Fruit fly (Drosophila melanogaster) whole organism, embryonic: Measurements from ENCODE around the gene CG33060.

Experiments used
- ATbp ChIP-seq: fragments of 200-800 bp; sonication (Bioruptor generic); optimal IDR thresholded peaks from 2 replicates; lab custom pipeline; 2017; ENCODE audit warnings: missing biosample characterization, mild to moderate bottlenecking, missing genetic modification characterization, missing genetic modification reagents
- B-H2 ChIP-seq: fragments of 200-800 bp; sonication (Bioruptor generic); optimal IDR thresholded peaks from 2 replicates; lab custom pipeline; 2018; ENCODE audit warnings: missing biosample characterization, mild to moderate bottlenecking, missing genetic modification characterization
- BtbVII ChIP-seq: fragments of 200-800 bp; sonication (Bioruptor generic); optimal IDR thresholded peaks from 3 replicates; lab custom pipeline; 2017; ENCODE audit warnings: missing biosample characterization, mild to moderate bottlenecking, missing genetic modification characterization
- CG10321 ChIP-seq: fragments of 200-800 bp; sonication (Bioruptor generic); IDR thresholded peaks from 2 replicates; pipeline ENCODE4 v1.3.6; 2022; ENCODE audit warnings: missing biosample characterization, missing genetic modification characterization
- CG11456 ChIP-seq: fragments of 200-800 bp; sonication (Bioruptor generic); IDR thresholded peaks from 3 replicates; pipeline ENCODE4 v1.3.6; 2022; ENCODE audit warnings: missing biosample characterization, missing genetic modification characterization
- CG11695 ChIP-seq: fragments of 200-800 bp; sonication (Bioruptor generic); IDR thresholded peaks from 3 replicates; pipeline ENCODE4 v1.3.6; 2022; ENCODE audit warnings: missing biosample characterization, missing genetic modification characterization
- CG13894 ChIP-seq: fragments of 200-800 bp; sonication (Bioruptor generic); optimal IDR thresholded peaks from 3 replicates; lab custom pipeline; 2018; ENCODE audit warnings: missing biosample characterization, mild to moderate bottlenecking, missing genetic modification characterization, moderate library complexity
- CG14441 ChIP-seq: fragments of 200-800 bp; sonication (Bioruptor generic); IDR thresholded peaks from 2 replicates; pipeline ENCODE4 v1.3.6; 2022; ENCODE audit warnings: missing biosample characterization, missing genetic modification characterization
- CG15514 ChIP-seq: fragments of 200-800 bp; sonication (Bioruptor generic); optimal IDR thresholded peaks from 3 replicates; lab custom pipeline; 2017; ENCODE audit warnings: missing biosample characterization, missing genetic modification characterization, mild to moderate bottlenecking, moderate library complexity, missing genetic modification reagents
- CG1792 ChIP-seq: fragments of 200-800 bp; sonication (Bioruptor generic); optimal IDR thresholded peaks from 2 replicates; lab custom pipeline; 2016; ENCODE audit warnings: missing biosample characterization, missing genetic modification characterization
- CG31224 ChIP-seq: fragments of 200-800 bp; sonication (Bioruptor generic); IDR thresholded peaks from 2 replicates; pipeline ENCODE4 v1.3.6; 2022; ENCODE audit warnings: missing biosample characterization, missing genetic modification characterization
- CG3407 ChIP-seq: fragments of 200-800 bp; sonication (Bioruptor generic); optimal IDR thresholded peaks from 2 replicates; lab custom pipeline; 2018; ENCODE audit warnings: missing biosample characterization, mild to moderate bottlenecking, missing genetic modification characterization
- CG34224 ChIP-seq: fragments of 200-800 bp; sonication (Bioruptor generic); IDR thresholded peaks from 3 replicates; pipeline ENCODE4 v1.3.6; 2022; ENCODE audit warnings: missing biosample characterization, missing genetic modification characterization; ENCODE audit not compliant: partially characterized antibody
- CG34422 ChIP-seq: fragments of 200-800 bp; sonication (Bioruptor generic); IDR thresholded peaks from 3 replicates; pipeline ENCODE4 v1.3.6; 2022; ENCODE audit warnings: missing biosample characterization, missing genetic modification characterization
- CG6854 ChIP-seq: fragments of 200-800 bp; sonication (Bioruptor generic); optimal IDR thresholded peaks from 3 replicates; lab custom pipeline; 2017; ENCODE audit warnings: missing biosample characterization, mild to moderate bottlenecking, missing genetic modification characterization
- CG8478 ChIP-seq: fragments of >200 bp; optimal IDR thresholded peaks from 2 replicates; lab custom pipeline; 2018
- GATAe ChIP-seq: fragments of 200-800 bp; sonication (Bioruptor generic); conservative IDR thresholded peaks from 2 replicates; pipeline ENCODE4 v1.3.6; 2022; ENCODE audit warnings: missing biosample characterization, missing genetic modification characterization
- Hand ChIP-seq: fragments of 200-800 bp; sonication (Bioruptor generic); optimal IDR thresholded peaks from 2 replicates; lab custom pipeline; 2017; ENCODE audit warnings: mild to moderate bottlenecking, missing biosample characterization, missing genetic modification reagents, missing genetic modification characterization
- Hr78 ChIP-seq, 2 experiments: fragments of 200-800 bp in 1 of 2; fragments of >200 bp in 1 of 2; sonication (Bioruptor generic) in 1 of 2; optimal IDR thresholded peaks; 2 replicates each; lab custom pipeline; 2017 to 2019; ENCODE audit warnings: missing biosample characterization in 2 of 2, missing genetic modification characterization in 2 of 2, mild to moderate bottlenecking in 1 of 2, moderate library complexity in 1 of 2
- Med ChIP-seq: fragments of 200-800 bp; sonication (Bioruptor generic); peaks from one replicate; lab custom pipeline; 2016; ENCODE audit warnings: missing biosample characterization, missing genetic modification characterization, mild to moderate bottlenecking, inconsistent platforms, moderate library complexity
- Meics ChIP-seq: fragments of 200-800 bp; sonication (Bioruptor generic); optimal IDR thresholded peaks from 2 replicates; lab custom pipeline; 2017; ENCODE audit warnings: missing biosample characterization, mild to moderate bottlenecking, missing genetic modification characterization
- PHDP ChIP-seq: fragments of 200-800 bp; sonication (Bioruptor generic); optimal IDR thresholded peaks from 3 replicates; lab custom pipeline; 2018; ENCODE audit warnings: missing biosample characterization, mild to moderate bottlenecking, missing genetic modification characterization, moderate library complexity
- Six4 ChIP-seq: fragments of 200-800 bp; sonication (Bioruptor generic); optimal IDR thresholded peaks from 2 replicates; lab custom pipeline; 2016; ENCODE audit warnings: missing biosample characterization, missing genetic modification characterization
- Trl ChIP-seq, 3 experiments: fragments of >200 bp in 2 of 3; fragments of 200-800 bp in 1 of 3; sonication (Bioruptor generic) in 1 of 3; optimal IDR thresholded peaks; 2 replicates in 1 of 3; 3 replicates in 2 of 3; lab custom pipeline; 2016 to 2017; ENCODE audit warnings: missing biosample characterization in 1 of 3, missing genetic modification characterization in 1 of 3
- chm ChIP-seq: fragments of 200-800 bp; sonication (Bioruptor generic); IDR thresholded peaks from 2 replicates; pipeline ENCODE4 v1.3.6; 2022; ENCODE audit warnings: missing biosample characterization, missing genetic modification characterization
- esg ChIP-seq: fragments of 200-800 bp; sonication (Bioruptor generic); conservative IDR thresholded peaks from 2 replicates; pipeline ENCODE4 v1.3.6; 2022; ENCODE audit warnings: missing biosample characterization, missing genetic modification characterization
- exex ChIP-seq: fragments of 200-800 bp; sonication (Bioruptor generic); optimal IDR thresholded peaks from 4 replicates; lab custom pipeline; 2018; ENCODE audit warnings: missing biosample characterization, mild to moderate bottlenecking, missing genetic modification characterization, moderate library complexity
- insv ChIP-seq, 2 experiments: fragments of 200-800 bp; sonication (Bioruptor generic); optimal IDR thresholded peaks; 3 replicates each; lab custom pipeline; 2016 to 2018; ENCODE audit warnings: missing biosample characterization in 2 of 2, missing genetic modification characterization in 2 of 2
- mirr ChIP-seq: fragments of 200-800 bp; sonication (Bioruptor generic); optimal IDR thresholded peaks from 3 replicates; lab custom pipeline; 2018; ENCODE audit warnings: missing biosample characterization, mild to moderate bottlenecking, missing genetic modification characterization
- p53 ChIP-seq: fragments of 200-800 bp; sonication (Bioruptor generic); optimal IDR thresholded peaks from 2 replicates; lab custom pipeline; 2016; ENCODE audit warnings: missing biosample characterization, missing genetic modification characterization
- pros ChIP-seq: fragments of 200-800 bp; sonication (Bioruptor generic); optimal IDR thresholded peaks from 3 replicates; lab custom pipeline; 2019; ENCODE audit warnings: missing biosample characterization, mild to moderate bottlenecking, missing genetic modification characterization, moderate library complexity
- pum ChIP-seq: fragments of 200-800 bp; sonication (Bioruptor generic); optimal IDR thresholded peaks from 2 replicates; lab custom pipeline; 2016; ENCODE audit warnings: missing biosample characterization, missing genetic modification characterization
- schlank ChIP-seq: fragments of 200-800 bp; sonication (Bioruptor generic); optimal IDR thresholded peaks from 2 replicates; lab custom pipeline; 2018; ENCODE audit warnings: missing biosample characterization, mild to moderate bottlenecking, missing genetic modification characterization
- sd ChIP-seq: fragments of 200-800 bp; sonication (Bioruptor generic); optimal IDR thresholded peaks from 3 replicates; lab custom pipeline; 2018; ENCODE audit warnings: missing biosample characterization, mild to moderate bottlenecking, missing genetic modification characterization, moderate library complexity
- seq ChIP-seq: fragments of 200-800 bp; sonication (Bioruptor generic); IDR thresholded peaks from 2 replicates; pipeline ENCODE4 v1.3.6; 2022; ENCODE audit warnings: missing biosample characterization, missing genetic modification characterization
- sna ChIP-seq: fragments of 200-800 bp; sonication (Bioruptor generic); IDR thresholded peaks from 2 replicates; pipeline ENCODE4 v1.3.6; 2022; ENCODE audit warnings: missing biosample characterization, missing genetic modification characterization; ENCODE audit not compliant: partially characterized antibody
- so ChIP-seq: fragments of 200-800 bp; sonication (Bioruptor generic); IDR thresholded peaks from 3 replicates; pipeline ENCODE4 v1.3.6; 2022; ENCODE audit warnings: missing biosample characterization, missing genetic modification characterization
- unpg ChIP-seq: fragments of 200-800 bp; sonication (Bioruptor generic); optimal IDR thresholded peaks from 3 replicates; lab custom pipeline; 2018; ENCODE audit warnings: missing biosample characterization, mild to moderate bottlenecking, missing genetic modification characterization, moderate library complexity
- vfl ChIP-seq: fragments of 200-800 bp; sonication (Bioruptor generic); optimal IDR thresholded peaks from 2 replicates; lab custom pipeline; 2016; ENCODE audit warnings: missing biosample characterization, missing genetic modification characterization
- z ChIP-seq: fragments of 200-800 bp; sonication (Bioruptor generic); IDR thresholded peaks from 3 replicates; pipeline ENCODE4 v1.3.6; 2022; ENCODE audit warnings: missing biosample characterization, missing genetic modification characterization

The CG33060 gene

dm6 chr3L:16356171-16356765 lies 25.4 kb downstream of the CG33060 start (continued):
- TF ChIP-seq schlank: peak; percentile 48
- TF ChIP-seq CG31224: peak; percentile 74
- no peak for TF ChIP-seq insv (GFP tag; optimal IDR thresholded peaks at IDR 0.05; lab: Kevin White, UChicago)
- TF ChIP-seq CG34224 (GFP tag; lab: Robert Waterston, UW): peak; percentile 41; the same call in 1 of the 3 replicates
- TF ChIP-seq ATbp (GFP tag; lab: Kevin White, UChicago): no peak
- TF ChIP-seq chm (GFP tag; lab: Robert Waterston, UW): no peak
- peak in 1 of 2 experiments; percentile 53 for TF ChIP-seq Trl (optimal IDR thresholded peaks at IDR 0.05; lab: Kevin White, UChicago)
- TF ChIP-seq Trl (GFP tag; optimal IDR thresholded peaks at IDR 0.05; lab: Kevin White, UChicago): no peak
- no peak for TF ChIP-seq CG8478 (lab: Kevin White, UChicago)
- peak; percentile 87 for TF ChIP-seq exex (tag; lab: Kevin White, UChicago)
- no peak for TF ChIP-seq CG6854 (GFP tag; lab: Kevin White, UChicago)
- no peak for TF ChIP-seq vfl (GFP tag; lab: Kevin White, UChicago)
- peak; percentile 45 for TF ChIP-seq BtbVII (GFP tag; lab: Kevin White, UChicago)
- peak; percentile 8 for TF ChIP-seq PHDP (tag; lab: Kevin White, UChicago)
- TF ChIP-seq sd (tag; lab: Kevin White, UChicago): no peak
- no peak for TF ChIP-seq CG3407
- peak; percentile 48 for TF ChIP-seq CG15514 (GFP tag; lab: Kevin White, UChicago)
- 0 out of 2 replicates have a peak, but pooled peaks have one; percentile 15 for TF ChIP-seq GATAe (GFP tag; lab: Robert Waterston, UW)
- TF ChIP-seq CG11456 (GFP tag; lab: Robert Waterston, UW): no peak
- no peak for TF ChIP-seq so (GFP tag; lab: Robert Waterston, UW)
- peak; percentile 25 for TF ChIP-seq Meics (GFP tag; lab: Kevin White, UChicago)
- no peak for TF ChIP-seq Hr78 (GFP tag; optimal IDR thresholded peaks at IDR 0.05; lab: Kevin White, UChicago)
- no peak for TF ChIP-seq seq (GFP tag; lab: Robert Waterston, UW)
- TF ChIP-seq unpg (GFP tag; lab: Kevin White, UChicago): no peak
- TF ChIP-seq Six4 (GFP tag; lab: Kevin White, UChicago): no peak
- no peak for TF ChIP-seq esg (GFP tag; lab: Robert Waterston, UW)
- no peak for TF ChIP-seq CG1792 (GFP tag; lab: Kevin White, UChicago)
- TF ChIP-seq CG10321: 0 out of 2 replicates have a peak, but pooled peaks have one; percentile 17
- TF ChIP-seq B-H2 (GFP tag; lab: Kevin White, UChicago): peak; percentile 46
- TF ChIP-seq CG34422: no peak
- TF ChIP-seq p53 (GFP tag; lab: Kevin White, UChicago): no peak
- TF ChIP-seq z (GFP tag; lab: Robert Waterston, UW): 0 out of 3 replicates have a peak, but pooled peaks have one; percentile 25
- peak; percentile 4 for TF ChIP-seq Hand (GFP tag; lab: Kevin White, UChicago)
- 0 out of 3 replicates have a peak, but pooled peaks have one; percentile 24 for TF ChIP-seq CG11695 (GFP tag; lab: Robert Waterston, UW)
- TF ChIP-seq CG13894 (tag; lab: Kevin White, UChicago): peak; percentile 97
- no peak for TF ChIP-seq pum (GFP tag; lab: Kevin White, UChicago)
- no peak for TF ChIP-seq CG14441 (GFP tag; lab: Robert Waterston, UW)
- TF ChIP-seq sna: no peak
- TF ChIP-seq Med (GFP tag; lab: Kevin White, UChicago): peak; percentile 51
- TF ChIP-seq mirr (GFP tag; lab: Kevin White, UChicago): peak; percentile 97
- TF ChIP-seq pros (GFP tag; lab: Kevin White, UChicago): no peak
- TF ChIP-seq, all 482 proteins: peak for 31
